Worm (Caenorhabditis elegans) whole organism, late embryonic: ENCODE data around the gene Y54G11A.17.

ENCODE experiments used
- F13H6.1 ChIP-seq: sonication (generic microtip); optimal IDR thresholded peaks from 2 replicates; lab custom pipeline; 2016; ENCODE audit warnings: missing genetic modification characterization, missing compliant biosample characterization
- ahr-1 ChIP-seq: sonication (generic microtip); optimal IDR thresholded peaks from 2 replicates; lab custom pipeline; 2016; ENCODE audit warnings: missing genetic modification characterization, missing compliant biosample characterization
- ceh-19 ChIP-seq: fragments of 200-800 bp; sonication (Bioruptor generic); optimal IDR thresholded peaks from 2 replicates; lab custom pipeline; 2018; ENCODE audit warnings: mild to moderate bottlenecking, missing genetic modification characterization, missing compliant biosample characterization
- ceh-31 ChIP-seq: sonication (generic microtip); optimal IDR thresholded peaks from 2 replicates; lab custom pipeline; 2016; ENCODE audit warnings: missing genetic modification characterization, missing compliant biosample characterization
- ceh-34 ChIP-seq: sonication (generic microtip); optimal IDR thresholded peaks from 2 replicates; lab custom pipeline; 2016; ENCODE audit warnings: mild to moderate bottlenecking, missing genetic modification characterization, missing compliant biosample characterization
- ceh-48 ChIP-seq: sonication (generic microtip); optimal IDR thresholded peaks from 2 replicates; lab custom pipeline; 2016; ENCODE audit warnings: missing genetic modification characterization, inconsistent platforms, missing compliant biosample characterization
- che-1 ChIP-seq: sonication (generic microtip); optimal IDR thresholded peaks from 2 replicates; lab custom pipeline; 2016; ENCODE audit warnings: mild to moderate bottlenecking, missing genetic modification characterization, missing compliant biosample characterization
- dmd-4 ChIP-seq: sonication (generic microtip); optimal IDR thresholded peaks from 2 replicates; lab custom pipeline; 2016; ENCODE audit warnings: borderline replicate concordance, missing genetic modification characterization, missing compliant biosample characterization
- dve-1 ChIP-seq: sonication (generic microtip); optimal IDR thresholded peaks from 2 replicates; lab custom pipeline; 2017; ENCODE audit warnings: antibody characterized with exemption, mild to moderate bottlenecking, missing genetic modification characterization, missing compliant biosample characterization
- ets-4 ChIP-seq: sonication (generic microtip); optimal IDR thresholded peaks from 2 replicates; lab custom pipeline; 2016; ENCODE audit warnings: missing genetic modification characterization, missing compliant biosample characterization
- eyg-1 ChIP-seq: sonication (generic microtip); optimal IDR thresholded peaks from 2 replicates; lab custom pipeline; 2016; ENCODE audit warnings: missing genotype, missing genetic modification characterization, missing compliant biosample characterization
- fax-1 ChIP-seq: sonication (generic microtip); optimal IDR thresholded peaks from 2 replicates; lab custom pipeline; 2016; ENCODE audit warnings: missing genotype, missing genetic modification characterization, missing compliant biosample characterization
- fkh-10 ChIP-seq: fragments of 150-350 bp; optimal IDR thresholded peaks from 2 replicates; lab custom pipeline; 2014; ENCODE audit warnings: missing biosample characterization, missing genetic modification reagents, missing genetic modification characterization
- hlh-13 ChIP-seq: fragments of 200-800 bp; sonication (Bioruptor generic); optimal IDR thresholded peaks from 2 replicates; lab custom pipeline; 2018; ENCODE audit warnings: mild to moderate bottlenecking, missing genetic modification characterization, missing compliant biosample characterization
- hlh-30 ChIP-seq: sonication (generic microtip); optimal IDR thresholded peaks from 2 replicates; lab custom pipeline; 2017; ENCODE audit warnings: antibody characterized with exemption, missing genetic modification characterization, missing compliant biosample characterization; ENCODE audit not compliant: insufficient read depth
- hlh-6 ChIP-seq: sonication (generic microtip); optimal IDR thresholded peaks from 2 replicates; lab custom pipeline; 2016; ENCODE audit warnings: missing genotype, missing genetic modification characterization, missing compliant biosample characterization
- lim-6 ChIP-seq: sonication (generic microtip); optimal IDR thresholded peaks from 2 replicates; lab custom pipeline; 2016; ENCODE audit warnings: missing genetic modification characterization, missing compliant biosample characterization
- madf-2 ChIP-seq: sonication (generic microtip); optimal IDR thresholded peaks from 2 replicates; lab custom pipeline; 2017; ENCODE audit warnings: missing genetic modification characterization, missing compliant biosample characterization
- nfya-1 ChIP-seq: sonication (generic microtip); optimal IDR thresholded peaks from 2 replicates; lab custom pipeline; 2017; ENCODE audit warnings: missing genetic modification characterization, mild to moderate bottlenecking, missing compliant biosample characterization, antibody characterized with exemption, moderate library complexity
- nhr-11 ChIP-seq: fragments of 150-350 bp; optimal IDR thresholded peaks from 2 replicates; lab custom pipeline; 2014; ENCODE audit warnings: missing biosample characterization, missing genetic modification characterization
- nhr-232 ChIP-seq: sonication (generic microtip); optimal IDR thresholded peaks from 2 replicates; lab custom pipeline; 2016; ENCODE audit warnings: missing genetic modification characterization, missing compliant biosample characterization
- odd-2 ChIP-seq: sonication (generic microtip); optimal IDR thresholded peaks from 2 replicates; lab custom pipeline; 2017; ENCODE audit warnings: antibody characterized with exemption, mild to moderate bottlenecking, missing genetic modification characterization, missing compliant biosample characterization
- pag-3 ChIP-seq: sonication (generic microtip); optimal IDR thresholded peaks from 2 replicates; lab custom pipeline; 2016; ENCODE audit warnings: missing compliant biosample characterization, missing genetic modification characterization, borderline replicate concordance
- pros-1 ChIP-seq: fragments of 150-350 bp; optimal IDR thresholded peaks from 2 replicates; lab custom pipeline; 2014; ENCODE audit warnings: missing biosample characterization, missing genetic modification reagents, missing genetic modification characterization
- ref-2 ChIP-seq: sonication (generic microtip); optimal IDR thresholded peaks from 2 replicates; lab custom pipeline; 2016; ENCODE audit warnings: missing genetic modification characterization, missing compliant biosample characterization
- sdc-2 ChIP-seq: sonication (generic microtip); optimal IDR thresholded peaks from 2 replicates; lab custom pipeline; 2016; ENCODE audit warnings: missing genotype, missing genetic modification characterization, missing compliant biosample characterization
- sox-4 ChIP-seq: sonication (generic microtip); optimal IDR thresholded peaks from 2 replicates; lab custom pipeline; 2017; ENCODE audit warnings: mild to moderate bottlenecking, missing genetic modification characterization, inconsistent platforms, missing compliant biosample characterization
- tbx-2 ChIP-seq: sonication (generic microtip); optimal IDR thresholded peaks from 2 replicates; lab custom pipeline; 2016; ENCODE audit warnings: missing genetic modification characterization, missing compliant biosample characterization
- tbx-7 ChIP-seq: sonication (generic microtip); optimal IDR thresholded peaks from 2 replicates; lab custom pipeline; 2016; ENCODE audit warnings: missing genotype, missing genetic modification characterization, missing compliant biosample characterization
- unc-42 ChIP-seq: sonication (generic microtip); optimal IDR thresholded peaks from 2 replicates; lab custom pipeline; 2016; ENCODE audit warnings: missing genotype, missing genetic modification characterization, missing compliant biosample characterization
- unc-55 ChIP-seq: sonication (generic microtip); optimal IDR thresholded peaks from 2 replicates; lab custom pipeline; 2017; ENCODE audit warnings: missing biosample characterization, missing genetic modification reagents, missing genetic modification characterization
- unc-86 ChIP-seq: sonication (generic microtip); optimal IDR thresholded peaks from 2 replicates; lab custom pipeline; 2016; ENCODE audit warnings: missing genetic modification characterization, missing compliant biosample characterization

The Y54G11A.17 gene

DNA sequence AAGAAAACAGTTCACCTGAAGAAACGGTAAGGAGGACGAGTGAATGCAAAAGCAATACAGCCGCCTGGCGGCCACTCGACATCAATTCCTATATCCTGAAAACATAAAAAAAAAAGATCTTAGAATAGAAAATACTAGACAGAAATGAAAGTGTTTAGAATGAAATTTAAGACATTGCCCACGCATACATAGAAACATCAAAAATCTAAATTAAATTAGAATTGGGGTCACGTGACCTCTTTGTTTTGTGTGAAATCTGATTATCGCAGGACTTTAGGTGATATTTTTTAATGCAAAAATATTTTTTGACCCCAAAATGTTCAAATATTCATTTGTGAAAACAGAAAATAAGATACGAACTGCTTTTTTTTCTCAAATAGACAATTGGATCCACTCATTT is 28.6 kb upstream of the Y54G11A.17 start, which contains the start of gene acr-20:
TSS of gene acr-20 (minus strand) at position 101 of the 400 bp plus-strand sequence.
- no peak for TF ChIP-seq tbx-2
- peak; percentile 15 for TF ChIP-seq hlh-30 (tag; lab: Kevin White, UChicago)

DNA sequence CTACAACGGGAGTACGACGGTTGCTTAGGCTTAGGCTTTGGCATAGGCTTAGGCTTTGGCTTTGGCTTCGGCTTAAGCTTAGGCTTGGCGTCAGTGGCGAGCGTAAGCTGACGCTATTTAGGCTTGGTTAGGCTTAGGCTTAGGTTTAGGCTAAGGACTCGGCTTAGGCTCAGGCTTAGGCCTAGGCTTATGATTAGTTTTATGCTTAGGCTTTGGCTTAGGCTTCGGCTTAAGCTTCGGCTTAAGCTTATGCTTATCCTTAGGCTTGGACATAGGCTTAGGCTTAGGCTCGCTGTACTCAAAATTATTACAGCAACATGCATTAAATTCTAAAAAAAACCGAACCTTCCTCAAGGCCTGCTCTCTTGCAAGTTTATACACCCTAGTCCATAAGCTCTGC is 25.4 kb upstream of the Y54G11A.17 start:
- TF ChIP-seq madf-2 (no peak), dve-1 (peak; percentile 57)
- TF ChIP-seq, all 69 proteins: peak for 1

DNA sequence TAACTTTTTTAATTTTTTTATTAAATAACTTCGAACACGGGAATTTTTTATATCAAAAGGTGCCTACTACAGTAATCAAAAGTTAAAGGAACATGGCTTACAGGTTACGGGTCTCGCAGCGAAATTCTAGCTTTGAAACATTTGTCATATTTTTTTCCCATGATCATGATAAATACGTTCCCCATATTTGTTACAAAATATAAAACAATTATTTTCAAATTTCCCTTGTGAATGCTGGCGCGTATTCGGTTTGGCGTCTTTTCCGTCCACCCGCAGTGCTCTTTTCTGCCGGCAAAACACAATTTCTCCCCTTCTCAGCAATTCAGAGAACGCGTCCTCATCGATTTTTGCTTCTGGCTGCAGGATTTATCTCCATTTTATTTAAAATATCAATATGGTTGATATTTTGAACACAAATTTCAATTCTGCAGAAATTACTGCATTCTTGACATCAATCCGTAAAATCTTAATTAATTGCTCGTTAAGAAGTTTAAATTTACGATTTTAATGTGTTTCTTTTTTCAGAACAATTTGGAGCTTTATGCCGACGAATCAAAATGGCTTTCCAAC is 16.1 kb upstream of the Y54G11A.17 start, which contains the start of gene imb-2:
TSS of gene imb-2 (plus strand) at position 520 of the 570 bp plus-strand sequence.
- TF ChIP-seq eyg-1 (tag; lab: Kevin White, UChicago) (no peak), ceh-31 (tag; lab: Kevin White, UChicago) (peak; percentile 38), che-1 (tag; lab: Kevin White, UChicago) (no peak), ceh-48 (tag; lab: Kevin White, UChicago) (peak; percentile 77), nfya-1 (peak; percentile 33), unc-42 (peak; percentile 87)
- TF ChIP-seq, all 69 proteins: peak for 4

DNA sequence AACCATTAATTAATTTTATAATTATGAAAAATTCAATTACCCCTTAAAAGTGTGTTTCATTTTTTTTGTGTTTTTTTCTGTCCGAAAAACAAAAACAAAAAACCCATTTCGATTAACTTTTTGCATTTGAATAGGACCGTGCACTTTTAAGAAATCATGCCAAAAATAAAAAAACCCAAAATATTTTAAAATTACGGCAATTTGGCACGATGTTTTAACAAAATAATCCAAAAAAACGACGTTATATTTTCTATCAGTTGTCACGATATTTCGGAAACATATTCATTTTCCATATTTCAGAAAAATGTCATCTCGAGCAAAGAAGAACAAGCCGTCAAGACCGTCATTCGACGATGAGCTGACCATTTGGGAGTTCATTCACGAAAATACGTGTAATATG is 12.5 kb upstream of the Y54G11A.17 start, which contains the start of gene tebp-1:
TSS of gene tebp-1 (plus strand) at position 301 of the 400 bp plus-strand sequence.
- no peak for TF ChIP-seq pag-3 (tag; lab: Kevin White, UChicago)
- TF ChIP-seq dmd-4: no peak
- no peak for TF ChIP-seq lim-6 (tag; lab: Kevin White, UChicago)
- no peak for TF ChIP-seq ref-2 (tag; lab: Kevin White, UChicago)
- TF ChIP-seq nhr-11 (tag; lab: Kevin White, UChicago): no peak
- TF ChIP-seq F13H6.1 (tag; lab: Kevin White, UChicago): no peak
- no peak for TF ChIP-seq unc-86 (tag; lab: Kevin White, UChicago)
- no peak for TF ChIP-seq sox-4 (tag; lab: Kevin White, UChicago)
- no peak for TF ChIP-seq odd-2 (tag; lab: Kevin White, UChicago)
- TF ChIP-seq unc-42: no peak
- no peak for TF ChIP-seq sdc-2
- TF ChIP-seq madf-2: no peak
- no peak for TF ChIP-seq ceh-34 (tag; lab: Kevin White, UChicago)
- TF ChIP-seq, all 69 proteins: peak for 0

DNA sequence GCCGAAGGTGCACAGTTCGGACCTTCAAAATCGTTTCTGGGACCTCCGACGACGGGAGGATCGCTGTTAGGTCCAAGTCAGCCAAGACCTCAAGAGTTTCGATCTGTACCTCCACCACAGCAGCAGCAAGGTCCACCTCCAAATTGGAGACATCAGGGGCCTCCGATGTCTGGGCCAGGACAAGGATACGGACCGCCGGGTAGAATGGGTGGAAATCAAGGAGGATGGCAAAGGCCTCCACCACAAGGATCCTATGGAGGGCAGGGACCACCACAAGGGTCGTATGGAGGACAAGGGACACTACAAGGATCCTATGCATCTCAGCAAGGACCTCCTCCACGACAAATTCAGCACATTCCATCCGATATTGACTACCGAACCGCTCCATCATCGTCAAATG is 11.5 kb upstream of the Y54G11A.17 start:
- TF ChIP-seq tbx-7 (no peak), nfya-1 (no peak), sdc-2 (peak; percentile 8), pros-1 (tag; lab: Kevin White, UChicago) (no peak), hlh-13 (no peak), sox-4 (tag; lab: Kevin White, UChicago) (no peak), ceh-19 (GFP tag; lab: Kevin White, UChicago) (no peak)
- TF ChIP-seq, all 69 proteins: peak for 1

DNA sequence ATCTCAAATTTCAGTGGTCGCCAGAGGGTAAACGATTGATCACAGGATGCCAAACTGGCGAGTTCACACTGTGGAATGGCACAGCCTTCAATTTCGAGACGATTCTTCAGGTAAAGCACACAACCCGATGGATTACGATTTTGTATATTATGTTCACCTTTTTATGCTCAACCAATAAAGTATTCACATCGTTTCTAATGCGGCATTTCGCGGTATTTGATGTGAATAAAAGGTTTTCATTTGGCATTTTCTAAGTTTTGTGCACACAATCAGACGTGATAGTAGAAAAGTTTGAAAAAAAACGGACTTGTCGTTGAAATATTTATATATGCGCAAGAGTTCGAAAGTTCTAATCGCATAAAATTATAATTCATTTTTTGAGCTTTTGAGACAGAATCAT is 9.8 kb upstream of the Y54G11A.17 start:
- TF ChIP-seq ahr-1 (tag; lab: Kevin White, UChicago): no peak
- no peak for TF ChIP-seq ets-4
- no peak for TF ChIP-seq fax-1
- no peak for TF ChIP-seq eyg-1 (tag; lab: Kevin White, UChicago)
- TF ChIP-seq hlh-6 (tag; lab: Kevin White, UChicago): no peak
- TF ChIP-seq sdc-2: no peak
- TF ChIP-seq ceh-31 (tag; lab: Kevin White, UChicago): no peak
- no peak for TF ChIP-seq fkh-10 (GFP tag; lab: Kevin White, UChicago)
- TF ChIP-seq tbx-2: no peak
- no peak for TF ChIP-seq lim-6 (tag; lab: Kevin White, UChicago)
- TF ChIP-seq unc-55: no peak
- TF ChIP-seq nhr-11 (tag; lab: Kevin White, UChicago): no peak
- no peak for TF ChIP-seq nhr-232 (tag; lab: Kevin White, UChicago)
- TF ChIP-seq, all 69 proteins: peak for 0
